Worm (Caenorhabditis elegans) whole organism, L3 larva: ENCODE results near the gene F57G9.7.

Experiments used
- ZK546.5 ChIP-seq: sonication (generic microtip); optimal IDR thresholded peaks from 2 replicates; lab custom pipeline; 2017; ENCODE audit warnings: missing biosample characterization, missing genetic modification characterization
- ceh-16 ChIP-seq: sonication (generic microtip); optimal IDR thresholded peaks from 2 replicates; lab custom pipeline; 2017; ENCODE audit warnings: missing biosample characterization, missing genetic modification characterization
- ceh-28 ChIP-seq: fragments of 150-350 bp; optimal IDR thresholded peaks from 2 replicates; lab custom pipeline; 2014; ENCODE audit warnings: missing biosample characterization, missing genetic modification reagents, missing genetic modification characterization
- ceh-9 ChIP-seq: sonication (generic microtip); optimal IDR thresholded peaks from 2 replicates; lab custom pipeline; 2018; ENCODE audit warnings: missing biosample characterization, missing genetic modification characterization
- daf-12 ChIP-seq: fragments of 150-350 bp; optimal IDR thresholded peaks from 2 replicates; lab custom pipeline; 2014; ENCODE audit warnings: missing biosample characterization, missing genetic modification reagents, missing genetic modification characterization
- egl-27 ChIP-seq: sonication (generic microtip); optimal IDR thresholded peaks from 4 replicates; lab custom pipeline; 2017; ENCODE audit warnings: missing biosample characterization, missing genetic modification reagents, missing genetic modification characterization
- egl-5 ChIP-seq: fragments of 150-350 bp; optimal IDR thresholded peaks from 2 replicates; lab custom pipeline; 2017; ENCODE audit warnings: missing biosample characterization, missing genetic modification reagents, missing genetic modification characterization, inconsistent platforms
- elt-1 ChIP-seq: fragments of 150-350 bp; optimal IDR thresholded peaks from 2 replicates; lab custom pipeline; 2014; ENCODE audit warnings: missing biosample characterization, missing genetic modification characterization
- elt-2 ChIP-seq: sonication (generic microtip); optimal IDR thresholded peaks from 2 replicates; lab custom pipeline; 2016; ENCODE audit warnings: missing genetic modification reagents, mild to moderate bottlenecking, missing genetic modification characterization, missing compliant biosample characterization
- elt-3 ChIP-seq, 3 experiments: fragments of 150-350 bp in 1 of 3; sonication (generic microtip) in 2 of 3; optimal IDR thresholded peaks; 2 replicates in 2 of 3; 4 replicates in 1 of 3; lab custom pipeline; 2014 to 2017; ENCODE audit warnings: missing biosample characterization in 3 of 3, missing genetic modification characterization in 3 of 3
- fkh-10 ChIP-seq: sonication (generic microtip); optimal IDR thresholded peaks from 2 replicates; lab custom pipeline; 2017; ENCODE audit warnings: missing biosample characterization, missing genetic modification reagents, missing genetic modification characterization
- fkh-2 ChIP-seq: fragments of 150-350 bp; optimal IDR thresholded peaks from 2 replicates; lab custom pipeline; 2014; ENCODE audit warnings: missing biosample characterization, missing genetic modification reagents, missing genetic modification characterization
- fos-1 ChIP-seq: fragments of 150-350 bp; optimal IDR thresholded peaks from 2 replicates; lab custom pipeline; 2014; ENCODE audit warnings: missing biosample characterization, missing genetic modification characterization
- hmg-11 ChIP-seq: sonication (generic microtip); optimal IDR thresholded peaks from 2 replicates; lab custom pipeline; 2016; ENCODE audit warnings: missing genetic modification characterization, missing compliant biosample characterization
- jun-1 ChIP-seq: fragments of 150-350 bp; optimal IDR thresholded peaks from 2 replicates; lab custom pipeline; 2014; ENCODE audit warnings: missing biosample characterization, missing genetic modification reagents, missing genetic modification characterization
- lin-15B ChIP-seq: fragments of 150-350 bp; optimal IDR thresholded peaks from 2 replicates; lab custom pipeline; 2014; ENCODE audit warnings: missing biosample characterization, missing genetic modification characterization
- lin-39 ChIP-seq: fragments of 150-350 bp; optimal IDR thresholded peaks from 2 replicates; lab custom pipeline; 2018; ENCODE audit warnings: missing biosample characterization, missing genetic modification reagents, missing genetic modification characterization
- lsy-12 ChIP-seq: sonication (generic microtip); optimal IDR thresholded peaks from 2 replicates; lab custom pipeline; 2016; ENCODE audit warnings: mild to moderate bottlenecking, missing genetic modification characterization, missing compliant biosample characterization
- mdl-1 ChIP-seq: fragments of 150-350 bp; optimal IDR thresholded peaks from 2 replicates; lab custom pipeline; 2014; ENCODE audit warnings: missing biosample characterization, missing genetic modification characterization
- nfya-1 ChIP-seq: sonication (generic microtip); optimal IDR thresholded peaks from 2 replicates; lab custom pipeline; 2017; ENCODE audit warnings: missing genetic modification characterization, mild to moderate bottlenecking, missing compliant biosample characterization, antibody characterized with exemption, moderate library complexity; ENCODE audit not compliant: insufficient read depth
- nhr-11 ChIP-seq: fragments of 150-350 bp; optimal IDR thresholded peaks from 2 replicates; lab custom pipeline; 2014; ENCODE audit warnings: missing biosample characterization, missing genetic modification characterization
- nhr-12 ChIP-seq: fragments of 150-350 bp; optimal IDR thresholded peaks from 2 replicates; lab custom pipeline; 2014; ENCODE audit warnings: missing biosample characterization, missing genetic modification characterization
- nhr-237 ChIP-seq: fragments of 150-350 bp; optimal IDR thresholded peaks from 2 replicates; lab custom pipeline; 2014; ENCODE audit warnings: missing biosample characterization, missing genetic modification characterization
- nhr-25 ChIP-seq: sonication (generic microtip); optimal IDR thresholded peaks from 2 replicates; lab custom pipeline; 2017; ENCODE audit warnings: missing biosample characterization, missing genetic modification characterization
- nhr-43 ChIP-seq: sonication (generic microtip); optimal IDR thresholded peaks from 2 replicates; lab custom pipeline; 2016; ENCODE audit warnings: mild to moderate bottlenecking, missing genetic modification characterization, missing compliant biosample characterization; ENCODE audit not compliant: poor library complexity, severe bottlenecking
- nhr-67 ChIP-seq: fragments of 150-350 bp; optimal IDR thresholded peaks from 2 replicates; lab custom pipeline; 2014; ENCODE audit warnings: missing biosample characterization, missing genetic modification characterization
- nhr-76 ChIP-seq: fragments of 150-350 bp; sonication (generic microtip); optimal IDR thresholded peaks from 5 replicates; lab custom pipeline; 2014; ENCODE audit warnings: missing biosample characterization, missing genetic modification characterization
- nhr-77 ChIP-seq: fragments of 150-350 bp; optimal IDR thresholded peaks from 2 replicates; lab custom pipeline; 2014; ENCODE audit warnings: missing biosample characterization, missing genetic modification characterization
- sea-2 ChIP-seq: fragments of 150-350 bp; sonication (generic microtip); optimal IDR thresholded peaks from 4 replicates; lab custom pipeline; 2014; ENCODE audit warnings: missing biosample characterization, missing genetic modification reagents, missing genetic modification characterization
- skn-1 ChIP-seq: fragments of 150-350 bp; optimal IDR thresholded peaks from 2 replicates; lab custom pipeline; 2014; ENCODE audit warnings: missing biosample characterization, missing genetic modification characterization
- snpc-4 ChIP-seq: fragments of 150-350 bp; optimal IDR thresholded peaks from 2 replicates; lab custom pipeline; 2014; ENCODE audit warnings: missing biosample characterization, missing genetic modification characterization
- tbx-2 ChIP-seq: sonication (generic microtip); optimal IDR thresholded peaks from 2 replicates; lab custom pipeline; 2016; ENCODE audit warnings: mild to moderate bottlenecking, missing genetic modification characterization, missing compliant biosample characterization
- unc-39 ChIP-seq: sonication (generic microtip); optimal IDR thresholded peaks from 4 replicates; lab custom pipeline; 2017; ENCODE audit warnings: missing biosample characterization, missing genetic modification characterization
- zag-1 ChIP-seq: fragments of 150-350 bp; optimal IDR thresholded peaks from 2 replicates; lab custom pipeline; 2014; ENCODE audit warnings: missing biosample characterization, missing genetic modification characterization
- ztf-11 ChIP-seq: fragments of 150-350 bp; optimal IDR thresholded peaks from 2 replicates; lab custom pipeline; 2014; ENCODE audit warnings: missing biosample characterization, missing genetic modification characterization
- ztf-4 ChIP-seq: fragments of 150-350 bp; optimal IDR thresholded peaks from 2 replicates; lab custom pipeline; 2014; ENCODE audit warnings: missing biosample characterization, missing genetic modification characterization

F57G9.7 gene

ce11 chrII:12394138-12394537 lies 3.4 kb downstream of the F57G9.7 start:
- peak; percentile 91 for TF ChIP-seq ceh-28
- no peak for TF ChIP-seq zag-1 (tag; lab: Kevin White, UChicago)

- no peak for TF ChIP-seq egl-27
- TF ChIP-seq ZK546.5 (tag; lab: Kevin White, UChicago): no peak
- no peak for TF ChIP-seq hmg-11
- TF ChIP-seq nhr-76 (tag; lab: Kevin White, UChicago): no peak
- TF ChIP-seq nhr-43 (tag; lab: Kevin White, UChicago): no peak
- no peak for TF ChIP-seq snpc-4 (tag; lab: Kevin White, UChicago)
- TF ChIP-seq nhr-237 (tag; lab: Kevin White, UChicago): no peak
- no peak for TF ChIP-seq ceh-16 (tag; lab: Kevin White, UChicago)
- TF ChIP-seq nhr-12: no peak
- no peak for TF ChIP-seq ceh-9 (tag; lab: Kevin White, UChicago)
- TF ChIP-seq daf-12 (tag; lab: Kevin White, UChicago): no peak
- TF ChIP-seq elt-3 (tag; optimal IDR thresholded peaks at IDR 0.05; lab: Kevin White, UChicago): no peak
- no peak for TF ChIP-seq fkh-10 (GFP tag; lab: Kevin White, UChicago)
- no peak for TF ChIP-seq nhr-11 (tag; lab: Kevin White, UChicago)
These were observed 3.9 kb downstream of the F57G9.7 start, which contains the start of gene Y57A10B.7 for ce11 chrII:12393690-12394089. Y57A10B.7 (minus strand) TSS chrII:12393790.

ce11 chrII:12389783-12390182 lies 7.8 kb downstream of the F57G9.7 start, which contains the start of gene Y57A10B.6:
Y57A10B.6 (plus strand) TSS chrII:12390083.
- TF ChIP-seq elt-2 (tag; lab: Kevin White, UChicago) (no peak), ztf-11 (tag; lab: Kevin White, UChicago) (no peak), ceh-16 (tag; lab: Kevin White, UChicago) (no peak), egl-5 (tag; lab: Kevin White, UChicago) (no peak), egl-27 (no peak), fkh-2 (no peak), ztf-4 (no peak), snpc-4 (tag; lab: Kevin White, UChicago) (no peak), nhr-43 (tag; lab: Kevin White, UChicago) (no peak), unc-39 (tag; lab: Kevin White, UChicago) (no peak), ceh-9 (tag; lab: Kevin White, UChicago) (no peak), ceh-28 (no peak), daf-12 (tag; lab: Kevin White, UChicago) (no peak), elt-1 (no peak)

- TF ChIP-seq nhr-11 (tag; lab: Kevin White, UChicago) (no peak), lin-39 (tag; lab: Kevin White, UChicago) (no peak), lin-15B (tag; lab: Kevin White, UChicago) (no peak), ceh-16 (tag; lab: Kevin White, UChicago) (no peak), elt-3 (tag; optimal IDR thresholded peaks at IDR 0.05; lab: Kevin White, UChicago) (no peak), fos-1 (tag; lab: Kevin White, UChicago) (no peak), ceh-9 (tag; lab: Kevin White, UChicago) (no peak), fkh-2 (no peak), skn-1 (tag; lab: Kevin White, UChicago) (no peak), jun-1 (no peak), sea-2 (no peak), lsy-12 (tag; lab: Kevin White, UChicago) (no peak), ceh-28 (no peak), egl-5 (tag; lab: Kevin White, UChicago) (no peak), fkh-10 (GFP tag; lab: Kevin White, UChicago) (no peak), nhr-67 (no peak), elt-1 (no peak), nhr-25 (tag; lab: Kevin White, UChicago) (no peak)
These were observed 9.6 kb downstream of the F57G9.7 start, which contains the start of gene sre-41 for ce11 chrII:12387980-12388379. sre-41 (plus strand) TSS chrII:12388280.

- TF ChIP-seq mdl-1 (tag; lab: Kevin White, UChicago) (no peak), sea-2 (no peak), fkh-10 (GFP tag; lab: Kevin White, UChicago) (no peak), nhr-11 (tag; lab: Kevin White, UChicago) (no peak), ztf-4 (no peak), tbx-2 (tag; lab: Kevin White, UChicago) (no peak), zag-1 (tag; lab: Kevin White, UChicago) (no peak), skn-1 (tag; lab: Kevin White, UChicago) (no peak), fkh-2 (no peak), egl-5 (tag; lab: Kevin White, UChicago) (no peak), nfya-1 (tag; lab: Kevin White, UChicago) (no peak), hmg-11 (no peak), nhr-77 (tag; lab: Kevin White, UChicago) (no peak), lsy-12 (tag; lab: Kevin White, UChicago) (no peak), nhr-12 (no peak), ztf-11 (tag; lab: Kevin White, UChicago) (no peak)
These were observed 10.1 kb downstream of the F57G9.7 start for ce11 chrII:12387487-12387886.
